Fruit fly (Drosophila melanogaster): Measurements from ENCODE around the gene CG46059.

The CG46059 gene

dm6 chr2L:19134366-19134689 is 49.3 kb downstream of the CG46059 start:
- no peak for TF ChIP-seq Hnf4 (GFP tag; optimal IDR thresholded peaks at IDR 0.05)

- TF ChIP-seq HLH106 (tag; optimal IDR thresholded peaks at IDR 0.05) (peak; percentile 60), dsf (GFP tag; optimal IDR thresholded peaks at IDR 0.05; ENCODE audit: borderline replicate concordance) (peak; percentile 63), rgr (GFP tag; optimal IDR thresholded peaks at IDR 0.05) (peak; percentile 51), Dif (GFP tag; optimal IDR thresholded peaks at IDR 0.05; ENCODE audit: partially characterized antibody) (no peak), N (GFP tag; optimal IDR thresholded peaks at IDR 0.05) (no peak), OdsH (GFP tag; optimal IDR thresholded peaks at IDR 0.05) (peak; percentile 36), fru (GFP tag; optimal IDR thresholded peaks at IDR 0.05) (peak; percentile 77), woc (GFP tag; optimal IDR thresholded peaks at IDR 0.05) (peak; percentile 78), Jra (GFP tag; optimal IDR thresholded peaks at IDR 0.05) (peak; percentile 72), Mio (GFP tag; optimal IDR thresholded peaks at IDR 0.05) (no peak), foxo (GFP tag; optimal IDR thresholded peaks at IDR 0.05) (peak in 1 of 2 experiments; percentile 75), Rel (GFP tag; optimal IDR thresholded peaks at IDR 0.05) (no peak), Rel (tag; optimal IDR thresholded peaks at IDR 0.05) (no peak), br (GFP tag; optimal IDR thresholded peaks at IDR 0.05) (peak; percentile 47), ey (GFP tag; optimal IDR thresholded peaks at IDR 0.05) (peak; percentile 49), Myc (optimal IDR thresholded peaks at IDR 0.05) (peak; percentile 86), dl (GFP tag; optimal IDR thresholded peaks at IDR 0.05; ENCODE audit: insufficient read depth in 1 of 2, partially characterized antibody in 2 of 2) (no peak), sv (GFP tag; optimal IDR thresholded peaks at IDR 0.05) (peak; percentile 59), Sp1 (GFP tag; optimal IDR thresholded peaks at IDR 0.05) (peak; percentile 45), psq (GFP tag; optimal IDR thresholded peaks at IDR 0.05) (peak; percentile 52), h (GFP tag; optimal IDR thresholded peaks at IDR 0.05) (peak; percentile 74), dmrt93B (GFP tag; optimal IDR thresholded peaks at IDR 0.05) (no peak), sage (GFP tag; optimal IDR thresholded peaks at IDR 0.05) (no peak)
Measured at dm6 chr2L:19133465-19134365, 49.9 kb downstream of the CG46059 start, which contains the start of gene brat. Gene brat, plus strand, starts transcription at chr2L:19133816.

Measured in whole organism, wandering third instar larva.